Worm (Caenorhabditis elegans): Measurements from ENCODE around the gene cgr-1.

ce11 chrX:3610442-3610841 lies 10.2 kb upstream of the cgr-1 start:
- no peak for TF ChIP-seq elt-3 (tag; optimal IDR thresholded peaks at IDR 0.05)
- no peak for TF ChIP-seq unc-62 (GFP tag; optimal IDR thresholded peaks at IDR 0.05)
- no peak for TF ChIP-seq zip-8 (tag; optimal IDR thresholded peaks at IDR 0.05)
- TF ChIP-seq sem-2 (GFP tag; optimal IDR thresholded peaks at IDR 0.05): no peak
- TF ChIP-seq nhr-28 (tag; optimal IDR thresholded peaks at IDR 0.05): no peak
- TF ChIP-seq nhr-237 (tag; optimal IDR thresholded peaks at IDR 0.05): no peak
- no peak for TF ChIP-seq lin-13 (tag; optimal IDR thresholded peaks at IDR 0.05)
- TF ChIP-seq nhr-2 (tag; optimal IDR thresholded peaks at IDR 0.05): no peak
- TF ChIP-seq pha-4 (tag; optimal IDR thresholded peaks at IDR 0.05): no peak

All from whole organism, mixed stage, embryonic.